Worm (Caenorhabditis elegans) whole organism, L3 larva: ENCODE measurements around the gene F09A5.3.

Experiments used
- ceh-9 ChIP-seq: sonication (generic microtip); optimal IDR thresholded peaks from 2 replicates; lab custom pipeline; 2018; ENCODE audit warnings: missing biosample characterization, missing genetic modification characterization
- elt-3 ChIP-seq, 3 experiments: fragments of 150-350 bp in 1 of 3; sonication (generic microtip) in 2 of 3; optimal IDR thresholded peaks; 2 replicates in 2 of 3; 4 replicates in 1 of 3; lab custom pipeline; 2014 to 2017; ENCODE audit warnings: missing biosample characterization in 3 of 3, missing genetic modification characterization in 3 of 3
- nhr-77 ChIP-seq: fragments of 150-350 bp; optimal IDR thresholded peaks from 2 replicates; lab custom pipeline; 2014; ENCODE audit warnings: missing biosample characterization, missing genetic modification characterization
- pha-4 ChIP-seq: fragments of 150-350 bp; optimal IDR thresholded peaks from 2 replicates; lab custom pipeline; 2014; ENCODE audit warnings: missing biosample characterization, missing genetic modification reagents, missing genetic modification characterization

ce11 chrX:13122191-13122590 is 19.2 kb upstream of the F09A5.3 start, which contains the start of gene snx-17:
- TF ChIP-seq pha-4 (tag; lab: Kevin White, UChicago) (no peak), elt-3 (tag; optimal IDR thresholded peaks at IDR 0.05; lab: Kevin White, UChicago) (no peak), nhr-77 (tag; lab: Kevin White, UChicago) (no peak), ceh-9 (tag; lab: Kevin White, UChicago) (no peak)
